Worm (Caenorhabditis elegans) whole organism, L2 larva: ENCODE data around the gene C17F4.2.
"Not testable (repeated sequence)": the region's sequence is repeated elsewhere in the genome, so short reads cannot be mapped to it uniquely, and the experiment has no call there.

ENCODE experiments used
- ama-1 ChIP-seq: fragments of 150-350 bp; optimal IDR thresholded peaks from 2 replicates; lab custom pipeline; 2018; ENCODE audit warnings: inconsistent platforms
- lsy-2 ChIP-seq, 2 experiments: fragments of 150-350 bp in 1 of 2; sonication (generic microtip) in 1 of 2; optimal IDR thresholded peaks; 2 replicates each; lab custom pipeline; 2014 to 2017; ENCODE audit warnings: missing biosample characterization in 2 of 2, missing genetic modification characterization in 2 of 2
- nhr-77 ChIP-seq: fragments of 150-350 bp; optimal IDR thresholded peaks from 2 replicates; lab custom pipeline; 2014; ENCODE audit warnings: missing biosample characterization, missing genetic modification characterization
- ztf-4 ChIP-seq: fragments of 150-350 bp; optimal IDR thresholded peaks from 2 replicates; lab custom pipeline; 2014; ENCODE audit warnings: missing biosample characterization, missing genetic modification characterization

- not testable (repeated sequence) for TF ChIP-seq nhr-77 (tag; lab: Kevin White, UChicago); ztf-4 (tag; lab: Kevin White, UChicago); lsy-2 (tag; optimal IDR thresholded peaks at IDR 0.05; lab: Kevin White, UChicago); ama-1 (lab: Kevin White, UChicago)
Observed at ce11 chrII:3201242-3201641, 47.2 kb upstream of the C17F4.2 start, which contains the start of gene sri-48.
